Fruit fly (Drosophila melanogaster) whole organism, embryonic: Measurements from ENCODE around the gene Hsp22.

Source experiments
- Antp ChIP-seq: fragments of 200-800 bp; sonication (Bioruptor generic); optimal IDR thresholded peaks from 3 replicates; lab custom pipeline; 2016; ENCODE audit warnings: missing biosample characterization, missing genetic modification characterization
- BEAF-32 ChIP-seq: fragments of 200-800 bp; sonication (Bioruptor generic); optimal IDR thresholded peaks from 3 replicates; lab custom pipeline; 2017; ENCODE audit warnings: missing biosample characterization, missing genetic modification characterization, mild to moderate bottlenecking, moderate library complexity, missing genetic modification reagents
- BtbVII ChIP-seq: fragments of 200-800 bp; sonication (Bioruptor generic); optimal IDR thresholded peaks from 3 replicates; lab custom pipeline; 2017; ENCODE audit warnings: missing biosample characterization, mild to moderate bottlenecking, missing genetic modification characterization
- C15 ChIP-seq: fragments of 200-800 bp; sonication (Bioruptor generic); IDR thresholded peaks from 3 replicates; pipeline ENCODE4 v1.3.6; 2022; ENCODE audit warnings: missing biosample characterization, missing genetic modification characterization
- CG10267 ChIP-seq: fragments of 200-800 bp; sonication (Bioruptor generic); optimal IDR thresholded peaks from 2 replicates; lab custom pipeline; 2018; ENCODE audit warnings: missing biosample characterization, mild to moderate bottlenecking, missing genetic modification characterization, moderate library complexity
- CG14667 ChIP-seq: fragments of 200-800 bp; sonication (Bioruptor generic); IDR thresholded peaks from 2 replicates; pipeline ENCODE4 v1.3.6; 2022; ENCODE audit warnings: missing biosample characterization, missing genetic modification characterization
- CG18476 ChIP-seq: fragments of 200-800 bp; sonication (Bioruptor generic); optimal IDR thresholded peaks from 2 replicates; lab custom pipeline; 2016; ENCODE audit warnings: missing biosample characterization, mild to moderate bottlenecking, missing genetic modification characterization
- CG3065 ChIP-seq: fragments of 200-800 bp; sonication (Bioruptor generic); optimal IDR thresholded peaks from 2 replicates; lab custom pipeline; 2016; ENCODE audit warnings: missing biosample characterization, missing genetic modification characterization
- CG3995 ChIP-seq: fragments of 200-800 bp; sonication (Bioruptor generic); optimal IDR thresholded peaks from 3 replicates; lab custom pipeline; 2016; ENCODE audit warnings: missing biosample characterization, missing genetic modification characterization
- CG4360 ChIP-seq: fragments of 200-800 bp; sonication (Bioruptor generic); IDR thresholded peaks from 2 replicates; pipeline ENCODE4 v1.3.6; 2022; ENCODE audit warnings: missing biosample characterization, missing genetic modification characterization
- CG5180 ChIP-seq: fragments of 200-800 bp; sonication (Bioruptor generic); optimal IDR thresholded peaks from 3 replicates; lab custom pipeline; 2017; ENCODE audit warnings: missing biosample characterization, missing genetic modification characterization, mild to moderate bottlenecking, moderate library complexity, missing genetic modification reagents
- CG7372 ChIP-seq: fragments of 200-800 bp; sonication (Bioruptor generic); IDR thresholded peaks from 2 replicates; pipeline ENCODE4 v1.3.6; 2022; ENCODE audit warnings: missing biosample characterization, missing genetic modification characterization
- CG8089 ChIP-seq: fragments of 200-800 bp; sonication (Bioruptor generic); optimal IDR thresholded peaks from 3 replicates; lab custom pipeline; 2016; ENCODE audit warnings: missing biosample characterization, missing genetic modification characterization
- CG8924 ChIP-seq: fragments of 200-800 bp; optimal IDR thresholded peaks from 3 replicates; lab custom pipeline; 2019; ENCODE audit warnings: missing biosample characterization, mild to moderate bottlenecking, missing genetic modification characterization, moderate library complexity
- CkIIα-i1 ChIP-seq: fragments of 200-800 bp; sonication (Bioruptor generic); IDR thresholded peaks from 2 replicates; pipeline ENCODE4 v1.3.6; 2022; ENCODE audit warnings: missing biosample characterization, missing genetic modification characterization
- CrebB ChIP-seq: fragments of 200-800 bp; sonication (Bioruptor generic); optimal IDR thresholded peaks from 3 replicates; lab custom pipeline; 2018; ENCODE audit warnings: missing biosample characterization, mild to moderate bottlenecking, missing genetic modification characterization
- D19A ChIP-seq: fragments of 200-800 bp; optimal IDR thresholded peaks from 3 replicates; lab custom pipeline; 2019; ENCODE audit warnings: missing biosample characterization, mild to moderate bottlenecking, missing genetic modification characterization, moderate library complexity
- E2f2 ChIP-seq: fragments of 200-800 bp; sonication (Bioruptor generic); IDR thresholded peaks from 2 replicates; pipeline ENCODE4 v1.3.6; 2022; ENCODE audit warnings: missing biosample characterization, missing genetic modification characterization
- Gsc ChIP-seq: fragments of 200-800 bp; sonication (Bioruptor generic); IDR thresholded peaks from 2 replicates; pipeline ENCODE4 v1.3.6; 2022; ENCODE audit warnings: missing biosample characterization, missing genetic modification characterization
- HLH54F ChIP-seq: fragments of 200-800 bp; sonication (Bioruptor generic); optimal IDR thresholded peaks from 3 replicates; lab custom pipeline; 2016; ENCODE audit warnings: missing biosample characterization, missing genetic modification characterization
- HLHmδ ChIP-seq: fragments of 200-800 bp; sonication (Bioruptor generic); optimal IDR thresholded peaks from 2 replicates; lab custom pipeline; 2018; ENCODE audit warnings: missing biosample characterization, mild to moderate bottlenecking, missing genetic modification characterization, moderate library complexity
- Hey ChIP-seq: fragments of 200-800 bp; sonication (Bioruptor generic); optimal IDR thresholded peaks from 3 replicates; lab custom pipeline; 2018; ENCODE audit warnings: missing biosample characterization, mild to moderate bottlenecking, missing genetic modification characterization
- Lpt ChIP-seq: fragments of >200 bp; optimal IDR thresholded peaks from 2 replicates; lab custom pipeline; 2018; ENCODE audit warnings: missing biosample characterization, missing genetic modification characterization
- Med ChIP-seq: fragments of 200-800 bp; sonication (Bioruptor generic); peaks from one replicate; lab custom pipeline; 2016; ENCODE audit warnings: missing biosample characterization, missing genetic modification characterization, mild to moderate bottlenecking, inconsistent platforms, moderate library complexity
- NfI ChIP-seq: fragments of 200-800 bp; sonication (Bioruptor generic); optimal IDR thresholded peaks from 3 replicates; lab custom pipeline; 2018; ENCODE audit warnings: missing biosample characterization, mild to moderate bottlenecking, missing genetic modification characterization, moderate library complexity
- Six4 ChIP-seq: fragments of 200-800 bp; sonication (Bioruptor generic); optimal IDR thresholded peaks from 2 replicates; lab custom pipeline; 2016; ENCODE audit warnings: missing biosample characterization, missing genetic modification characterization
- Sox100B ChIP-seq: fragments of 200-800 bp; sonication (Bioruptor generic); optimal IDR thresholded peaks from 3 replicates; lab custom pipeline; 2018; ENCODE audit warnings: missing biosample characterization, mild to moderate bottlenecking, missing genetic modification characterization
- abd-A ChIP-seq: fragments of 200-800 bp; sonication (Bioruptor generic); optimal IDR thresholded peaks from 3 replicates; lab custom pipeline; 2019; ENCODE audit warnings: missing biosample characterization, mild to moderate bottlenecking, missing genetic modification characterization, moderate library complexity
- amos ChIP-seq: fragments of 200-800 bp; sonication (Bioruptor generic); IDR thresholded peaks from 2 replicates; pipeline ENCODE4 v1.3.6; 2022; ENCODE audit warnings: missing biosample characterization, missing genetic modification characterization; ENCODE audit not compliant: partially characterized antibody
- bigmax ChIP-seq: fragments of 200-800 bp; sonication (Bioruptor generic); optimal IDR thresholded peaks from 2 replicates; lab custom pipeline; 2018; ENCODE audit warnings: missing biosample characterization, mild to moderate bottlenecking, missing genetic modification characterization
- bsh ChIP-seq, 2 experiments: fragments of 200-800 bp; sonication (Bioruptor generic); optimal IDR thresholded peaks; 2 replicates each; lab custom pipeline; 2017 to 2018; ENCODE audit warnings: mild to moderate bottlenecking in 2 of 2, missing biosample characterization in 2 of 2, missing genetic modification characterization in 2 of 2, moderate library complexity in 1 of 2
- danr ChIP-seq: fragments of 200-800 bp; sonication (Bioruptor generic); IDR thresholded peaks from 2 replicates; pipeline ENCODE4 v1.3.6; 2022; ENCODE audit warnings: missing biosample characterization, missing genetic modification characterization
- dmrt99B ChIP-seq: fragments of 200-800 bp; sonication (Bioruptor generic); optimal IDR thresholded peaks from 2 replicates; lab custom pipeline; 2018; ENCODE audit warnings: missing biosample characterization, mild to moderate bottlenecking, missing genetic modification characterization, moderate library complexity
- ems ChIP-seq: fragments of 200-800 bp; sonication (Bioruptor generic); optimal IDR thresholded peaks from 3 replicates; lab custom pipeline; 2016; ENCODE audit warnings: missing biosample characterization, missing genetic modification characterization
- gce ChIP-seq: fragments of 200-800 bp; sonication (Bioruptor generic); IDR thresholded peaks from 3 replicates; pipeline ENCODE4 v1.3.6; 2022; ENCODE audit warnings: missing biosample characterization, missing genetic modification characterization
- gt ChIP-seq: fragments of 200-800 bp; sonication (Bioruptor generic); IDR thresholded peaks from 2 replicates; pipeline ENCODE4 v1.3.6; 2022; ENCODE audit warnings: missing biosample characterization, missing genetic modification characterization
- hkb ChIP-seq, 2 experiments: fragments of 200-800 bp in 1 of 2; fragments of >200 bp in 1 of 2; sonication (Bioruptor generic) in 1 of 2; IDR thresholded peaks in 1 of 2; optimal IDR thresholded peaks in 1 of 2; 2 replicates each; pipeline versions ENCODE4 v1.3.6 to Lab custom; 2017 to 2022; ENCODE audit warnings: missing biosample characterization in 1 of 2, missing genetic modification characterization in 1 of 2
- lola ChIP-seq, 3 experiments: fragments of >200 bp in 2 of 3; fragments of 200-800 bp in 1 of 3; sonication (Bioruptor generic) in 1 of 3; optimal IDR thresholded peaks; 2 replicates each; lab custom pipeline; 2017 to 2019; ENCODE audit warnings: missing biosample characterization in 3 of 3, missing genetic modification characterization in 3 of 3, mild to moderate bottlenecking in 1 of 3, moderate library complexity in 1 of 3
- pb ChIP-seq: fragments of 200-800 bp; sonication (Bioruptor generic); optimal IDR thresholded peaks from 3 replicates; lab custom pipeline; 2016; ENCODE audit warnings: missing biosample characterization, missing genetic modification characterization
- ranshi ChIP-seq: fragments of 200-800 bp; sonication (Bioruptor generic); IDR thresholded peaks from 2 replicates; pipeline ENCODE4 v1.3.6; 2022; ENCODE audit warnings: missing biosample characterization, missing genetic modification characterization
- run ChIP-seq: fragments of 200-800 bp; sonication (Bioruptor generic); optimal IDR thresholded peaks from 3 replicates; lab custom pipeline; 2018; ENCODE audit warnings: missing biosample characterization, mild to moderate bottlenecking, missing genetic modification characterization
- shn ChIP-seq: fragments of 200-800 bp; sonication (Bioruptor generic); optimal IDR thresholded peaks from 3 replicates; lab custom pipeline; 2016; ENCODE audit warnings: missing biosample characterization, missing genetic modification characterization
- sim ChIP-seq: fragments of 200-800 bp; sonication (Bioruptor generic); IDR thresholded peaks from 2 replicates; pipeline ENCODE4 v1.3.6; 2022; ENCODE audit warnings: missing biosample characterization, missing genetic modification characterization
- sr ChIP-seq: fragments of 200-800 bp; sonication (Bioruptor generic); IDR thresholded peaks from 3 replicates; pipeline ENCODE4 v1.3.6; 2022; ENCODE audit warnings: missing biosample characterization, missing genetic modification characterization
- toy ChIP-seq: fragments of 200-800 bp; sonication (Bioruptor generic); IDR thresholded peaks from 2 replicates; pipeline ENCODE4 v1.3.6; 2022; ENCODE audit warnings: missing biosample characterization, missing genetic modification characterization
- ttk ChIP-seq: fragments of 200-800 bp; sonication (Bioruptor generic); IDR thresholded peaks from 2 replicates; pipeline ENCODE4 v2.1.2; 2022; ENCODE audit warnings: missing biosample characterization, missing genetic modification characterization
- tup ChIP-seq: fragments of 200-800 bp; sonication (Bioruptor generic); optimal IDR thresholded peaks from 2 replicates; lab custom pipeline; 2016; ENCODE audit warnings: missing biosample characterization, mild to moderate bottlenecking, missing genetic modification characterization, moderate library complexity
- unpg ChIP-seq: fragments of 200-800 bp; sonication (Bioruptor generic); optimal IDR thresholded peaks from 3 replicates; lab custom pipeline; 2018; ENCODE audit warnings: missing biosample characterization, mild to moderate bottlenecking, missing genetic modification characterization, moderate library complexity
- zen ChIP-seq: fragments of 200-800 bp; sonication (Bioruptor generic); optimal IDR thresholded peaks from 3 replicates; lab custom pipeline; 2018; ENCODE audit warnings: missing biosample characterization, mild to moderate bottlenecking, missing genetic modification characterization, moderate library complexity

Hsp22 gene

DNA sequence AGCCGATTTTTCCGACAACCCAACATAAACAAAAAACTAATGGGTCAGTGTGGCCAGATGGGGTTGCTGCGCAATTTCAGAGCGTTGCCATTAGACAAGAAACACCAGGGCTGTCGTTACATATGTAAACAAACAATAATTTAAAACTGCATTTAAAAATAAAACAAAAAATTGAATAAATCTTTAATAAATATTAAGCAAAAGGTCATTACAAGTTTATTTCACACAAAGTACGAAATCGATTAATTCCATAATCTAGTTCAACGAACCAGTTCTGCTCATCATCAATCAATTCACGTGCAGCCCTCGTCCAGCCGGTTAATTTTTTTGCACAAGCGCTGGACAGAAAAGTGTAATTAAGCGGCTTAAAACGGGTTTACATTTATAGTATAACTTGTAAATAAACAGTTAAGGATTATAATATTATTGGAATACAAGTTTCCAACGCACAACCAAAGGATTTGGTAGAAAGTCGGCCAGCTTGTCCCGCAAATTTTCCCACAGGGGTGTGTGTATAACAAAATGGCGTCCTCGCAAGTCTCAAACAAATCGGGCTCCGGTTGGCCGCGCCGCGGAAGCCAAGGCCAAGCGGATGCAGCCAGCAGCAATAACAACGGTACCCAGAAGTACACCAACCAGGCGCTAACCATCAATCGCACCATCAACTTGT lies 38.2 kb downstream of the Hsp22 start, which contains the start of the genes CG4022 and Cpsf5 (continued):
- no peak for TF ChIP-seq Lpt (GFP tag; lab: Kevin White, UChicago)
- TF ChIP-seq CkIIα-i1: no peak
- TF ChIP-seq Hey: no peak
- TF ChIP-seq CG3995: peak; percentile 6
- TF ChIP-seq C15: peak; percentile 79; the same call in 1 of the 3 replicates
- TF ChIP-seq HLHmδ: no peak
- peak; percentile 31 for TF ChIP-seq pb (GFP tag; lab: Kevin White, UChicago)
- peak; percentile 81 for TF ChIP-seq CG10267 (tag; lab: Kevin White, UChicago)
- TF ChIP-seq amos (GFP tag; lab: Robert Waterston, UW): peak; percentile 48; the same call in 1 of the 2 replicates
- peak; percentile 48 for TF ChIP-seq Antp (GFP tag; lab: Kevin White, UChicago)
- TF ChIP-seq zen (tag; lab: Kevin White, UChicago): peak; percentile 86
- no peak for TF ChIP-seq dmrt99B (tag; lab: Kevin White, UChicago)
- TF ChIP-seq ems (GFP tag; lab: Kevin White, UChicago): peak; percentile 70
- peak; percentile 87 for TF ChIP-seq NfI (GFP tag; lab: Kevin White, UChicago)
- TF ChIP-seq tup (GFP tag; lab: Kevin White, UChicago): peak; percentile 41
- TF ChIP-seq CG4360 (GFP tag; lab: Robert Waterston, UW): no peak
- peak; percentile 40; the same call in 1 of the 2 replicates for TF ChIP-seq gt (GFP tag; lab: Robert Waterston, UW)
- no peak for TF ChIP-seq hkb (optimal IDR thresholded peaks at IDR 0.05; lab: Kevin White, UChicago)
- TF ChIP-seq hkb (GFP tag; IDR thresholded peaks at IDR 0.05; lab: Robert Waterston, UW): peak; percentile 87
- peak; percentile 34 for TF ChIP-seq bigmax (GFP tag; lab: Kevin White, UChicago)
- TF ChIP-seq Med (GFP tag; lab: Kevin White, UChicago): peak; percentile 92
- peak; percentile 69 for TF ChIP-seq Six4 (GFP tag; lab: Kevin White, UChicago)
- peak; percentile 24; the same call in 1 of the 2 replicates for TF ChIP-seq toy (GFP tag; lab: Robert Waterston, UW)
- peak; percentile 52; the same call in 1 of the 2 replicates for TF ChIP-seq danr (GFP tag; lab: Robert Waterston, UW)
- TF ChIP-seq CG18476 (GFP tag; lab: Kevin White, UChicago): peak; percentile 68
- TF ChIP-seq CG14667 (GFP tag; lab: Robert Waterston, UW): peak; percentile 68
- peak; percentile 82; the same call in 1 of the 2 replicates for TF ChIP-seq ranshi (GFP tag; lab: Robert Waterston, UW)
- TF ChIP-seq shn (GFP tag; lab: Kevin White, UChicago): peak; percentile 44
- peak; percentile 71 for TF ChIP-seq Sox100B (GFP tag; lab: Kevin White, UChicago)
- peak; percentile 52 for TF ChIP-seq BEAF-32 (GFP tag; lab: Kevin White, UChicago)
- TF ChIP-seq BtbVII (GFP tag; lab: Kevin White, UChicago): peak; percentile 47
- TF ChIP-seq ttk: peak; percentile 77
- TF ChIP-seq CG8924: peak; percentile 90
- peak; percentile 80; the same call in 1 of the 3 replicates for TF ChIP-seq gce (GFP tag; lab: Robert Waterston, UW)
- peak; percentile 75 for TF ChIP-seq HLH54F (GFP tag; lab: Kevin White, UChicago)
- TF ChIP-seq sr: 0 out of 3 replicates have a peak, but pooled peaks have one; percentile 17
- peak; percentile 75 for TF ChIP-seq CrebB (tag; lab: Kevin White, UChicago)
- TF ChIP-seq CG8089 (GFP tag; lab: Kevin White, UChicago): peak; percentile 20
- TF ChIP-seq CG3065: peak; percentile 46
- TF ChIP-seq abd-A (tag; lab: Kevin White, UChicago): peak; percentile 97
- peak in 1 of 2 experiments; percentile 87 for TF ChIP-seq bsh (GFP tag; optimal IDR thresholded peaks at IDR 0.05; lab: Kevin White, UChicago)
- no peak for TF ChIP-seq CG5180 (GFP tag; lab: Kevin White, UChicago)
- TF ChIP-seq unpg (GFP tag; lab: Kevin White, UChicago): peak; percentile 87
- peak; percentile 84 for TF ChIP-seq CG7372 (GFP tag; lab: Robert Waterston, UW)
- peak in 1 of 3 experiments; percentile 84 for TF ChIP-seq lola (GFP tag; optimal IDR thresholded peaks at IDR 0.05; lab: Kevin White, UChicago)
- no peak for TF ChIP-seq Gsc
- TF ChIP-seq run (tag; lab: Kevin White, UChicago): peak; percentile 54
- no peak for TF ChIP-seq sim (GFP tag; lab: Robert Waterston, UW)
- TF ChIP-seq D19A (tag; lab: Kevin White, UChicago): peak; percentile 52
- TF ChIP-seq E2f2 (GFP tag; lab: Robert Waterston, UW): peak; percentile 70
